Worm (Caenorhabditis elegans) whole organism, early embryonic: ENCODE measurements around the gene W02H3.1.

Source experiments
- B0310.2 ChIP-seq: sonication (generic microtip); optimal IDR thresholded peaks from 2 replicates; lab custom pipeline; 2016; ENCODE audit warnings: mild to moderate bottlenecking, missing genetic modification characterization, missing compliant biosample characterization
- F13C5.2 ChIP-seq: sonication (generic microtip); optimal IDR thresholded peaks from 2 replicates; lab custom pipeline; 2017; ENCODE audit warnings: mild to moderate bottlenecking, missing genetic modification characterization, inconsistent platforms, missing compliant biosample characterization
- aly-1 ChIP-seq: sonication (generic microtip); optimal IDR thresholded peaks from 2 replicates; lab custom pipeline; 2016; ENCODE audit warnings: missing genetic modification characterization, missing compliant biosample characterization
- ama-1 ChIP-seq: fragments of 150-350 bp; optimal IDR thresholded peaks from 2 replicates; lab custom pipeline; 2014
- ceh-13 ChIP-seq: fragments of 200-800 bp; sonication (Bioruptor generic); optimal IDR thresholded peaks from 2 replicates; lab custom pipeline; 2018; ENCODE audit warnings: mild to moderate bottlenecking, missing genetic modification characterization, missing compliant biosample characterization
- ceh-36 ChIP-seq: sonication (generic microtip); optimal IDR thresholded peaks from 2 replicates; lab custom pipeline; 2016; ENCODE audit warnings: missing genetic modification characterization, inconsistent platforms, missing compliant biosample characterization
- ets-7 ChIP-seq: sonication (generic microtip); optimal IDR thresholded peaks from 2 replicates; lab custom pipeline; 2016; ENCODE audit warnings: missing genotype, missing genetic modification characterization, missing compliant biosample characterization
- flt-1 ChIP-seq: fragments of 200-800 bp; sonication (Bioruptor generic); IDR thresholded peaks from 2 replicates; pipeline ENCODE4 v1.3.6; 2022; ENCODE audit warnings: missing genetic modification characterization, missing compliant biosample characterization
- hmbx-1 ChIP-seq: sonication (generic microtip); optimal IDR thresholded peaks from 2 replicates; lab custom pipeline; 2016; ENCODE audit warnings: mild to moderate bottlenecking, missing genetic modification characterization, missing compliant biosample characterization
- hmg-4 ChIP-seq: fragments of 200-800 bp; sonication (Bioruptor generic); optimal IDR thresholded peaks from 2 replicates; lab custom pipeline; 2018; ENCODE audit warnings: mild to moderate bottlenecking, missing genetic modification characterization, missing compliant biosample characterization
- hnd-1 ChIP-seq: sonication (generic microtip); optimal IDR thresholded peaks from 2 replicates; lab custom pipeline; 2016; ENCODE audit warnings: missing genetic modification characterization, missing compliant biosample characterization
- pes-1 ChIP-seq: fragments of 200-800 bp; sonication (Bioruptor generic); IDR thresholded peaks from 2 replicates; pipeline ENCODE4 v1.3.6; 2022; ENCODE audit warnings: missing genetic modification reagents, missing genetic modification characterization, missing compliant biosample characterization
- scrt-1 ChIP-seq: fragments of 200-800 bp; sonication (Bioruptor generic); IDR thresholded peaks from 2 replicates; pipeline ENCODE4 v1.3.6; 2022; ENCODE audit warnings: missing genetic modification characterization, missing compliant biosample characterization
- sea-1 ChIP-seq: fragments of 200-800 bp; sonication (Bioruptor generic); conservative IDR thresholded peaks from 2 replicates; pipeline ENCODE4 v1.3.6; 2022; ENCODE audit warnings: missing genetic modification characterization, missing compliant biosample characterization
- tbx-11 ChIP-seq: fragments of 200-800 bp; sonication (Bioruptor generic); IDR thresholded peaks from 2 replicates; pipeline ENCODE4 v1.3.6; 2022; ENCODE audit warnings: missing genetic modification characterization, missing compliant biosample characterization
- tbx-37 ChIP-seq: fragments of 200-800 bp; sonication (Bioruptor generic); conservative IDR thresholded peaks from 2 replicates; pipeline ENCODE4 v1.3.6; 2022; ENCODE audit warnings: missing genetic modification reagents, missing genetic modification characterization, missing compliant biosample characterization
- tra-4 ChIP-seq: sonication (generic microtip); optimal IDR thresholded peaks from 2 replicates; lab custom pipeline; 2017; ENCODE audit warnings: missing genetic modification characterization, missing compliant biosample characterization

The W02H3.1 gene

DNA sequence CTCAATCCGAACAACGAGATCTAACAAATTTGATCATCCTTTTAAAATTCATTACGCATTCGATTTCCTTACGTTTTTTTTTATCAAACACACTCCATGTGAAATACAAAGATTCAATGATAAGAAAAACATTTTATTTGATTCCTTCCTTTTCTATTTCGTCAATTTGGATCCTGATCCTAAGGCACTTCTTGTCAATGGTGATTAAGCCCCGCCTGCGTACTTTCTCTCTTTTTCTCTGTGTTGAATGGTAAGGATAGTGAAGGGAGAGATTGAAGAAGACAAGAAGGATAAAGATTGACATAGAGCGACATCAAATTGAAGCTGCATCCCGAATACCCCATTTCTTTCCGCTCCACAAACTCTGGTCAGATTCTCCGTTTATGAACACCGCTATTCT lies 3.9 kb upstream of the W02H3.1 start, which contains the start of gene grd-1:
Gene grd-1 (plus strand): TSS at position 241 of the 400 bp plus-strand sequence.
- no peak for TF ChIP-seq sea-1

DNA sequence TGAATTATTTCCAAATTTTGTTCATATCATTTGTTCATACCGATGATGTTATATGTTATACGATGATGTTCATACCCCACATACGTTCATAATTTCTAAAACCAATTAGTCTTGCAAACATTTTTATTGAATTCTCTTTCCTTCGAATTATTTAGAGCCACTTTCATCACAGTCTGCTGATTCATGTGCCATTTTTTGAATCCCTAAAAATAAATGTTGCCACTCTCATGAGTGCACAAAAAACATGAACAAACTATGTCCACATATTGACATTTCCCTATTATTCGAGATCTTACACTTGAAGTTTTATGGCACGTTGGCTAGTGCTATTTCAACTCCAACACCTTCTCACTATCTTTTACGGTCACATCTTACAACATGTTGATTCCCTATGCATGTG lies 1.8 kb upstream of the W02H3.1 start, which contains the start of gene clc-17:
Gene clc-17 (plus strand): TSS at position 301 of the 400 bp plus-strand sequence.
- TF ChIP-seq hmbx-1 (tag; lab: Kevin White, UChicago) (no peak), B0310.2 (tag; lab: Kevin White, UChicago) (no peak), ceh-36 (tag; lab: Kevin White, UChicago) (no peak)

DNA sequence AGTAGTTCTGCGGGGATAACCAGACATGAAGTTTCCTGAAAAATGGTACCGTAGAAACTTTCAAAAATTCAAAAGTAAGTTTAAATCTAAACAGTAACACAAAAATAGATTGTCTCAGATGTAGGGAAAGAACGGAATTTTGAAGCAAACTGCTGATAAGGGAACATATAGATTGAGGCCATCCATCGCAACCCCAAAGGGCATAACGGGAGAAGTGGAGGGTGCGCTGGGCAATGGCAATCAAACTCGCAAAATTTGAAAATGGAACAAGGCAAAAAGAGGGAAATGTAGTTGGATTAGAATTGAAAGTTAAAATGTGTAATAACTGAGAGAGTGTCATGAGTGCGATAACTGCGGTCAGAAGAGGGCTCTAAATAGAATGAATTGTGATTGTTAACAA lies 2.1 kb downstream of the W02H3.1 start:
- TF ChIP-seq F13C5.2 (tag; lab: Kevin White, UChicago) (no peak), scrt-1 (GFP tag; lab: Robert Waterston, UW) (no peak), sea-1 (no peak), pes-1 (GFP tag; lab: Robert Waterston, UW) (no peak), ets-7 (no peak), aly-1 (tag; lab: Kevin White, UChicago) (no peak), tbx-11 (GFP tag; lab: Robert Waterston, UW) (no peak), hnd-1 (tag; lab: Kevin White, UChicago) (no peak), hmbx-1 (tag; lab: Kevin White, UChicago) (no peak), B0310.2 (tag; lab: Kevin White, UChicago) (no peak), ceh-36 (tag; lab: Kevin White, UChicago) (no peak), tra-4 (no peak), ama-1 (lab: Kevin White, UChicago) (no peak), ceh-13 (GFP tag; lab: Kevin White, UChicago) (no peak), tbx-37 (GFP tag; lab: Robert Waterston, UW) (no peak), flt-1 (GFP tag; lab: Robert Waterston, UW) (no peak), hmg-4 (GFP tag; lab: Kevin White, UChicago) (no peak)

DNA sequence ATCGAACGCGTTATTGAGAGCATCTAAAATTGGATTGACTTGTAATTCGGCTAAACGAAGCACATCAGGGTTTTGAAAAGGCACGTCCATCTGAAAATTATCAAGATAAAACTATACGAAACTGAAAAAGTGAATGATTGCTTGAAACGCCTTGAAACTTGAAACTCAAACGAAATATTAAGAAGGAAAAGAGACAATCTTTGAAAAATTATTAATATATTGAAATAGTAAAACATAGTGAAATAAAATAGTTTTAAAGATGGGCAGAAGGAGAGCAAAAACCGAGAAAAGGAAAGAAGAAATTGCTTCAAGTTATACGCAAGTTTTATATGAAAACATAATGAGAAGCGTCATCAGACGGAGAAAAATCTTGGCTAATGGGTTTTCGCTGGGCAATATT lies 7.2 kb downstream of the W02H3.1 start, which contains the start of gene W02H3.3:
Gene W02H3.3 (minus strand): TSS at position 101 of the 400 bp plus-strand sequence.
- TF ChIP-seq B0310.2 (tag; lab: Kevin White, UChicago), result no peak
- no peak for TF ChIP-seq pes-1 (GFP tag; lab: Robert Waterston, UW)
- TF ChIP-seq F13C5.2 (tag; lab: Kevin White, UChicago), result no peak
- no peak for TF ChIP-seq ets-7
- TF ChIP-seq hnd-1 (tag; lab: Kevin White, UChicago), result no peak

DNA sequence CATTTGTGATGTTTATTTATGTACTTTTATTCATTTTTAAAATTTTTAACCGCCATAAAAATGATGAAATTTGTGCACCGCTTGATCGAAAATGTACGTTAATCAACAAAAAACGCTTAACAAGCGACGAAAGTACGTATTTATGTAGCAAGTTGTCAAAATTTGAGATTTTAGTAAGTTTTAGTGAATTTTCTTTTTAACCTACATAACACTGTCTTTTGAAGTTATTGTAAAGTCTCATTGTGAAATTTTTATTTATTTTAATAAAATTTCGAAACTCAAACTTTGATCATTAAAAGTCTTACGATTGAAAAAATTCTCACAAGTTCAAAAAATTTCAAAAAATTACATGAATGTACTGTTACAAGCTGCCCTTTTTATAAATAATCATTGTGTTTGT lies 7.9 kb downstream of the W02H3.1 start:
- TF ChIP-seq aly-1 (tag; lab: Kevin White, UChicago) (no peak), tbx-11 (GFP tag; lab: Robert Waterston, UW) (no peak), scrt-1 (GFP tag; lab: Robert Waterston, UW) (no peak), ceh-13 (GFP tag; lab: Kevin White, UChicago) (no peak), ceh-36 (tag; lab: Kevin White, UChicago) (no peak), hnd-1 (tag; lab: Kevin White, UChicago) (no peak), sea-1 (no peak), tra-4 (no peak), ets-7 (no peak), B0310.2 (tag; lab: Kevin White, UChicago) (no peak), hmbx-1 (tag; lab: Kevin White, UChicago) (no peak)

DNA sequence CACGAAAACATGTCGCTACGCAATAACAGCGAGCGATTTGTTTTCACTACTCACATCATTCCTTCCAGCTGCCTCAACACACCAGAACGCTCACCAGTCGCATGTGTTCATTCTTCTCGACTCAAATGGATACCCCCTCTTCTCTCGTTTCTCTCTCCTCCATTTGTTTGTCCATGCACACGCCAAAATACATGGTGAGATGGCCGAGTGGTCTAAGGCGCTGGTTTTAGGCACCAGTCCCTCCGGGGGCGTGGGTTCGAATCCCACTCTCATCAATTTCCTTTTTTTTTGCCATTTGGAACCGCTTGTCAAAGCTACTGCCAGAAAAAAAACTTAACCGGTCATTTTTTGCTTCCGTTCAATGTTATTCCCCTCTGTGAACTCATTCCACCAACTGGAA lies 9.8 kb downstream of the W02H3.1 start:
- peak; percentile 92 for TF ChIP-seq pes-1 (GFP tag; lab: Robert Waterston, UW)
- TF ChIP-seq hnd-1 (tag; lab: Kevin White, UChicago), result peak; percentile 67
- peak; percentile 65 for TF ChIP-seq B0310.2 (tag; lab: Kevin White, UChicago)
- peak; percentile 51 for TF ChIP-seq hmbx-1 (tag; lab: Kevin White, UChicago)
- no peak; the same call in 1 of the 2 replicates for TF ChIP-seq scrt-1 (GFP tag; lab: Robert Waterston, UW)
- peak; percentile 54 for TF ChIP-seq tra-4
- peak; percentile 85 for TF ChIP-seq tbx-11 (GFP tag; lab: Robert Waterston, UW)
- peak; percentile 74 for TF ChIP-seq ceh-13 (GFP tag; lab: Kevin White, UChicago)
- TF ChIP-seq ama-1 (lab: Kevin White, UChicago), result no peak
- peak; percentile 77 for TF ChIP-seq ceh-36 (tag; lab: Kevin White, UChicago)
- TF ChIP-seq F13C5.2 (tag; lab: Kevin White, UChicago), result peak; percentile 89
- TF ChIP-seq sea-1, result no peak; the same call in 1 of the 2 replicates
- TF ChIP-seq ets-7, result peak; percentile 59
- TF ChIP-seq flt-1 (GFP tag; lab: Robert Waterston, UW), result peak; percentile 88
- TF ChIP-seq hmg-4 (GFP tag; lab: Kevin White, UChicago), result no peak
- TF ChIP-seq aly-1 (tag; lab: Kevin White, UChicago), result peak; percentile 93
- TF ChIP-seq tbx-37 (GFP tag; lab: Robert Waterston, UW), result peak; percentile 87

DNA sequence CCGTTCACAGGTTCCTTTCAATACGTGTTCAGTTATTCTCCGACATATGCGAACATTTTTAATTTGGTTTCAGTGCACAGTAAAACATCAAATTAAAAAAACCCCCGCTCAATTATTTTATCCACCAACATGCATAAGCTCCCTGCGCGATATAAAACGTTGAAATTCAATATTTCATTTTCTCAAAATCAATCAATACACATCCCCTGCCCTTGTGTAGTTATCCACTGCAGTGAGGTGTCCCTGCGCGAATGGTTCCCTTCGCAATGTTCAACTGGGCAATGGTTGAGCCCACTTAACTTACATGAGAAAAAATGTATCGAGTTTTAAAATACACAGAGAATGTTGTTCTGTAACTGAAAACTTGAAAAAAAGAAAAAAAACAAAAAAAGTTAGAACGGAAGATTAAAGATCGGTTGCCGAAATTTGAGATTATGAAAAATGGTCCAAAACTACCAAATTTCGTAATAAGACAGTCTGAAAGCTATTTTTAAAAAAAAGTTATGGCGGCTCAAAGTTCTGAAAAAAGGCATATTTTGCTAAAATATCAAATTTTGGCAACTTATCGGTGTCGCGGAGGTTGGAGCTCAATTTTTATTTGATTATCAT lies 11.2 kb downstream of the W02H3.1 start:
- TF ChIP-seq tbx-37 (GFP tag; lab: Robert Waterston, UW), result peak; percentile 67
- TF ChIP-seq ceh-36 (tag; lab: Kevin White, UChicago), result no peak
- peak; percentile 74 for TF ChIP-seq flt-1 (GFP tag; lab: Robert Waterston, UW)
- TF ChIP-seq hmg-4 (GFP tag; lab: Kevin White, UChicago), result peak; percentile 95
- peak; percentile 71 for TF ChIP-seq scrt-1 (GFP tag; lab: Robert Waterston, UW)
- peak; percentile 26 for TF ChIP-seq ceh-13 (GFP tag; lab: Kevin White, UChicago)
- no peak for TF ChIP-seq B0310.2 (tag; lab: Kevin White, UChicago)
- TF ChIP-seq ets-7, result no peak
- TF ChIP-seq tbx-11 (GFP tag; lab: Robert Waterston, UW), result peak; percentile 70
- TF ChIP-seq tra-4, result peak; percentile 5
- TF ChIP-seq hnd-1 (tag; lab: Kevin White, UChicago), result no peak
- TF ChIP-seq ama-1 (lab: Kevin White, UChicago), result no peak
- TF ChIP-seq hmbx-1 (tag; lab: Kevin White, UChicago), result no peak
- TF ChIP-seq pes-1 (GFP tag; lab: Robert Waterston, UW), result no peak; the same call in none of the 2 replicates
- no peak for TF ChIP-seq aly-1 (tag; lab: Kevin White, UChicago)
- TF ChIP-seq F13C5.2 (tag; lab: Kevin White, UChicago), result peak; percentile 98
- peak; percentile 49; the same call in 1 of the 2 replicates for TF ChIP-seq sea-1
